Worm (Caenorhabditis elegans) whole organism, L4/young adult: ENCODE measurements around the gene ttr-7.

Experiments
- dao-5 ChIP-seq: sonication (generic microtip); optimal IDR thresholded peaks from 2 replicates; lab custom pipeline; 2016; ENCODE audit warnings: missing genotype, missing genetic modification characterization, moderate library complexity, missing compliant biosample characterization
- him-1 ChIP-seq: sonication (generic microtip); optimal IDR thresholded peaks from 2 replicates; lab custom pipeline; 2016; ENCODE audit warnings: missing genotype, missing genetic modification reagents, missing genetic modification characterization, missing compliant biosample characterization

- no peak for TF ChIP-seq dao-5 (tag; lab: Kevin White, UChicago)
- no peak for TF ChIP-seq him-1 (tag; lab: Kevin White, UChicago)
These were observed 45.8 kb downstream of the ttr-7 start for ce11 chrIII:651587-651986.
